Worm (Caenorhabditis elegans): ENCODE results near the gene cht-1.

DNA sequence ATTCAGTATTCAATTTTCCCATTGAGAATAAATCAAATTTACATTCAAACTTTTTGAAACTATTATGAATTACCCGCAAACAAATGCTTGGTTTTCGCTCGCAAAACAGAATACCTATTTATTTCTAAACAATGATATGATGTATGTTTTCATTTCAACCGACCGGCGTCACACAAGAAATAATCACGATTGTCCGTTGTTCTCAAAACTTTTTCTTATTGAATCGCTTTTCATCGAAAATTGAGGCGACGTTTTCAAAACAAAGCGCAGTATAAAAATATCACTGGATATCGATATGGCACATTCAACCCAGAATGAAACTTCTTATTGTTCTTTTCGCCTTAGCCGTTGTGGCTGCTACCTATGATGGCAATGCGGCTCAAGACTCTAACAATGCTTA is 41.7 kb upstream of the cht-1 start, which contains the start of gene ZK813.3:
- TF ChIP-seq aptf-2 (GFP tag; conservative IDR thresholded peaks at IDR 0.05): no peak
- no peak for TF ChIP-seq egl-18 (GFP tag; IDR thresholded peaks at IDR 0.05)
- TF ChIP-seq ceh-58 (GFP tag; IDR thresholded peaks at IDR 0.05): no peak
- no peak for TF ChIP-seq dox-1 (GFP tag; IDR thresholded peaks at IDR 0.05)
- TF ChIP-seq attf-5 (GFP tag; optimal IDR thresholded peaks at IDR 0.05): no peak
- no peak for TF ChIP-seq madf-8 (GFP tag; conservative IDR thresholded peaks at IDR 0.05)
- no peak for TF ChIP-seq B0336.3 (GFP tag; IDR thresholded peaks at IDR 0.05)
- no peak for TF ChIP-seq ztf-22 (GFP tag; optimal IDR thresholded peaks at IDR 0.05)

Measured in whole organism, young adult.